Worm (Caenorhabditis elegans) whole organism, L3 larva: ENCODE measurements around the gene anmt-3.

Source experiments
- R02D3.7 ChIP-seq: fragments of 150-350 bp; optimal IDR thresholded peaks from 2 replicates; lab custom pipeline; 2014; ENCODE audit warnings: missing biosample characterization, missing genetic modification characterization
- ZK546.5 ChIP-seq: sonication (generic microtip); optimal IDR thresholded peaks from 2 replicates; lab custom pipeline; 2017; ENCODE audit warnings: missing biosample characterization, missing genetic modification characterization
- aly-2 ChIP-seq: fragments of 150-350 bp; optimal IDR thresholded peaks from 2 replicates; lab custom pipeline; 2014; ENCODE audit warnings: missing biosample characterization, missing genetic modification characterization
- ceh-28 ChIP-seq: fragments of 150-350 bp; optimal IDR thresholded peaks from 2 replicates; lab custom pipeline; 2014; ENCODE audit warnings: missing biosample characterization, missing genetic modification reagents, missing genetic modification characterization
- ceh-82 ChIP-seq: fragments of 150-350 bp; optimal IDR thresholded peaks from 2 replicates; lab custom pipeline; 2014; ENCODE audit warnings: missing biosample characterization, missing genetic modification characterization
- ceh-9 ChIP-seq: sonication (generic microtip); optimal IDR thresholded peaks from 2 replicates; lab custom pipeline; 2018; ENCODE audit warnings: missing biosample characterization, missing genetic modification characterization
- egl-27 ChIP-seq: sonication (generic microtip); optimal IDR thresholded peaks from 4 replicates; lab custom pipeline; 2017; ENCODE audit warnings: missing biosample characterization, missing genetic modification reagents, missing genetic modification characterization
- egl-5 ChIP-seq: fragments of 150-350 bp; optimal IDR thresholded peaks from 2 replicates; lab custom pipeline; 2017; ENCODE audit warnings: missing biosample characterization, missing genetic modification reagents, missing genetic modification characterization, inconsistent platforms
- elt-2 ChIP-seq: sonication (generic microtip); optimal IDR thresholded peaks from 2 replicates; lab custom pipeline; 2016; ENCODE audit warnings: missing genetic modification reagents, mild to moderate bottlenecking, missing genetic modification characterization, missing compliant biosample characterization
- elt-3 ChIP-seq, 3 experiments: fragments of 150-350 bp in 1 of 3; sonication (generic microtip) in 2 of 3; optimal IDR thresholded peaks; 2 replicates in 2 of 3; 4 replicates in 1 of 3; lab custom pipeline; 2014 to 2017; ENCODE audit warnings: missing biosample characterization in 3 of 3, missing genetic modification characterization in 3 of 3
- eor-1 ChIP-seq, 2 experiments: fragments of 150-350 bp; optimal IDR thresholded peaks; 2 replicates each; lab custom pipeline; 2014 to 2018; ENCODE audit warnings: missing biosample characterization in 2 of 2, missing genetic modification characterization in 2 of 2
- fkh-10 ChIP-seq: sonication (generic microtip); optimal IDR thresholded peaks from 2 replicates; lab custom pipeline; 2017; ENCODE audit warnings: missing biosample characterization, missing genetic modification reagents, missing genetic modification characterization
- fkh-2 ChIP-seq: fragments of 150-350 bp; optimal IDR thresholded peaks from 2 replicates; lab custom pipeline; 2014; ENCODE audit warnings: missing biosample characterization, missing genetic modification reagents, missing genetic modification characterization
- hmg-11 ChIP-seq: sonication (generic microtip); optimal IDR thresholded peaks from 2 replicates; lab custom pipeline; 2016; ENCODE audit warnings: missing genetic modification characterization, missing compliant biosample characterization
- jun-1 ChIP-seq: fragments of 150-350 bp; optimal IDR thresholded peaks from 2 replicates; lab custom pipeline; 2014; ENCODE audit warnings: missing biosample characterization, missing genetic modification reagents, missing genetic modification characterization
- lin-15B ChIP-seq: fragments of 150-350 bp; optimal IDR thresholded peaks from 2 replicates; lab custom pipeline; 2014; ENCODE audit warnings: missing biosample characterization, missing genetic modification characterization
- lin-39 ChIP-seq: fragments of 150-350 bp; optimal IDR thresholded peaks from 2 replicates; lab custom pipeline; 2018; ENCODE audit warnings: missing biosample characterization, missing genetic modification reagents, missing genetic modification characterization
- lsy-12 ChIP-seq: sonication (generic microtip); optimal IDR thresholded peaks from 2 replicates; lab custom pipeline; 2016; ENCODE audit warnings: mild to moderate bottlenecking, missing genetic modification characterization, missing compliant biosample characterization
- mdl-1 ChIP-seq: fragments of 150-350 bp; optimal IDR thresholded peaks from 2 replicates; lab custom pipeline; 2014; ENCODE audit warnings: missing biosample characterization, missing genetic modification characterization
- mml-1 ChIP-seq: fragments of 150-350 bp; sonication (generic microtip); optimal IDR thresholded peaks from 3 replicates; lab custom pipeline; 2014; ENCODE audit warnings: missing biosample characterization, missing genetic modification characterization
- nfya-1 ChIP-seq: sonication (generic microtip); optimal IDR thresholded peaks from 2 replicates; lab custom pipeline; 2017; ENCODE audit warnings: missing genetic modification characterization, mild to moderate bottlenecking, missing compliant biosample characterization, antibody characterized with exemption, moderate library complexity; ENCODE audit not compliant: insufficient read depth
- nhr-11 ChIP-seq: fragments of 150-350 bp; optimal IDR thresholded peaks from 2 replicates; lab custom pipeline; 2014; ENCODE audit warnings: missing biosample characterization, missing genetic modification characterization
- nhr-23 ChIP-seq: fragments of 150-350 bp; optimal IDR thresholded peaks from 2 replicates; lab custom pipeline; 2014; ENCODE audit warnings: missing biosample characterization, missing genetic modification reagents, missing genetic modification characterization
- nhr-25 ChIP-seq: sonication (generic microtip); optimal IDR thresholded peaks from 2 replicates; lab custom pipeline; 2017; ENCODE audit warnings: missing biosample characterization, missing genetic modification characterization
- nhr-43 ChIP-seq: sonication (generic microtip); optimal IDR thresholded peaks from 2 replicates; lab custom pipeline; 2016; ENCODE audit warnings: mild to moderate bottlenecking, missing genetic modification characterization, missing compliant biosample characterization; ENCODE audit not compliant: poor library complexity, severe bottlenecking
- nhr-67 ChIP-seq: fragments of 150-350 bp; optimal IDR thresholded peaks from 2 replicates; lab custom pipeline; 2014; ENCODE audit warnings: missing biosample characterization, missing genetic modification characterization
- nhr-76 ChIP-seq: fragments of 150-350 bp; sonication (generic microtip); optimal IDR thresholded peaks from 5 replicates; lab custom pipeline; 2014; ENCODE audit warnings: missing biosample characterization, missing genetic modification characterization
- pha-4 ChIP-seq: fragments of 150-350 bp; optimal IDR thresholded peaks from 2 replicates; lab custom pipeline; 2014; ENCODE audit warnings: missing biosample characterization, missing genetic modification reagents, missing genetic modification characterization
- pqm-1 ChIP-seq: fragments of 150-350 bp; optimal IDR thresholded peaks from 2 replicates; lab custom pipeline; 2017; ENCODE audit warnings: missing biosample characterization, missing genetic modification characterization, inconsistent platforms
- skn-1 ChIP-seq: fragments of 150-350 bp; optimal IDR thresholded peaks from 2 replicates; lab custom pipeline; 2014; ENCODE audit warnings: missing biosample characterization, missing genetic modification characterization
- snpc-4 ChIP-seq: fragments of 150-350 bp; optimal IDR thresholded peaks from 2 replicates; lab custom pipeline; 2014; ENCODE audit warnings: missing biosample characterization, missing genetic modification characterization
- tbx-2 ChIP-seq: sonication (generic microtip); optimal IDR thresholded peaks from 2 replicates; lab custom pipeline; 2016; ENCODE audit warnings: mild to moderate bottlenecking, missing genetic modification characterization, missing compliant biosample characterization
- unc-39 ChIP-seq: sonication (generic microtip); optimal IDR thresholded peaks from 4 replicates; lab custom pipeline; 2017; ENCODE audit warnings: missing biosample characterization, missing genetic modification characterization
- unc-62 ChIP-seq: fragments of 150-350 bp; sonication (generic microtip); optimal IDR thresholded peaks from 4 replicates; lab custom pipeline; 2014; ENCODE audit warnings: missing biosample characterization, missing genetic modification reagents, missing genetic modification characterization
- zag-1 ChIP-seq: fragments of 150-350 bp; optimal IDR thresholded peaks from 2 replicates; lab custom pipeline; 2014; ENCODE audit warnings: missing biosample characterization, missing genetic modification characterization
- ztf-11 ChIP-seq: fragments of 150-350 bp; optimal IDR thresholded peaks from 2 replicates; lab custom pipeline; 2014; ENCODE audit warnings: missing biosample characterization, missing genetic modification characterization
- ztf-4 ChIP-seq: fragments of 150-350 bp; optimal IDR thresholded peaks from 2 replicates; lab custom pipeline; 2014; ENCODE audit warnings: missing biosample characterization, missing genetic modification characterization

The anmt-3 gene

DNA sequence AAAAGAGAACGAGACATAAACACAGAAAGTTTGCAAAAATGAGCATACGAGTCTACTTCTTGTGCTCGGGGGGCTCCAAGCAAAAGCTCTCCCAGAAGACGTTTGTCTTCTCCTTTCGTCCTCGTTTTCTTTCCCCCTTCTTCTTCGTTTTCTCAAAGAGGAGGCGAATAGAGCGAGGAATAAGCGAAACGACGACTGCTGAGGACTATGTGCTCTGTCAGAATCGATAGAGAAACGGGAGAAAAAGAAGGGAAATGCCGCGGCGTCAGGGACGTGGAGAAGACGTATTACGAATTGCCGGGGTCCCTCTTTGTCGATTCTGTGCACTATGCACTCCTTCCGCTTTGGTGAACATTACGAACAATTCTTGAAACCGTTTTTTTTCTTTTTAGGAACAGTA lies 20.3 kb upstream of the anmt-3 start:
- TF ChIP-seq tbx-2 (tag; lab: Kevin White, UChicago) (no peak), elt-3 (tag; optimal IDR thresholded peaks at IDR 0.05; lab: Kevin White, UChicago) (no peak), aly-2 (no peak), zag-1 (tag; lab: Kevin White, UChicago) (no peak), eor-1 (tag; optimal IDR thresholded peaks at IDR 0.05; lab: Kevin White, UChicago) (no peak), egl-5 (tag; lab: Kevin White, UChicago) (no peak), R02D3.7 (tag; lab: Kevin White, UChicago) (no peak), nhr-11 (tag; lab: Kevin White, UChicago) (no peak), lin-15B (no peak), ceh-28 (tag; lab: Kevin White, UChicago) (no peak), fkh-10 (GFP tag; lab: Kevin White, UChicago) (no peak), hmg-11 (tag; lab: Kevin White, UChicago) (peak; percentile 48), nhr-76 (no peak), ZK546.5 (no peak), nhr-23 (tag; lab: Kevin White, UChicago) (no peak), fkh-2 (tag; lab: Kevin White, UChicago) (no peak), ceh-9 (tag; lab: Kevin White, UChicago) (no peak), nhr-25 (tag; lab: Kevin White, UChicago) (no peak), snpc-4 (peak; percentile 5), elt-2 (no peak), ztf-4 (tag; lab: Kevin White, UChicago) (no peak), egl-27 (tag; lab: Kevin White, UChicago) (no peak), nhr-67 (tag; lab: Kevin White, UChicago) (no peak), pha-4 (no peak), lsy-12 (tag; lab: Kevin White, UChicago) (no peak), nhr-43 (tag; lab: Kevin White, UChicago) (no peak), nfya-1 (peak; percentile 60), ztf-11 (tag; lab: Kevin White, UChicago) (no peak), unc-39 (no peak), unc-62 (GFP tag; lab: Kevin White, UChicago) (no peak), pqm-1 (tag; lab: Kevin White, UChicago) (no peak), skn-1 (tag; lab: Kevin White, UChicago) (no peak), lin-39 (tag; lab: Kevin White, UChicago) (peak; percentile 59)
- TF ChIP-seq, all 47 proteins: peak for 4

DNA sequence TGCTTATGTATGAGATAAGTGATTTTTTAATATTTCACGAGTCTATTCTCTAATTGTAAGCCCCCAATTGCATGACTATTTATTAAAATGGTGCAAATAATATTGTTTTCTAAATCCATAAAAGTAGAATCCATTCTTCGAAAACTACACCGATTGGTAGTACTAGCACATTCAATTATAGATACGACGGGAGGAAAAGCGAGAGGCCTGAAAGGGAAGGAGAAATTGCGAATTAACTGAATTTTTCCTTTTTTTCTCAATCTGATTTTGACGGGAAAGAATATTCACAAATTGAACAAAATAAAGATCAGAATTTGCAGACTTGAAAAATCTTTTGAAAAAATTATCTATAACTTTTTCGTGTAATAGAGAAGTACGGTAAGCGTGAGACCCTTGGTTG lies 19.1 kb upstream of the anmt-3 start:
- TF ChIP-seq mdl-1 (tag; lab: Kevin White, UChicago) (no peak), fkh-10 (GFP tag; lab: Kevin White, UChicago) (peak; percentile 62)

DNA sequence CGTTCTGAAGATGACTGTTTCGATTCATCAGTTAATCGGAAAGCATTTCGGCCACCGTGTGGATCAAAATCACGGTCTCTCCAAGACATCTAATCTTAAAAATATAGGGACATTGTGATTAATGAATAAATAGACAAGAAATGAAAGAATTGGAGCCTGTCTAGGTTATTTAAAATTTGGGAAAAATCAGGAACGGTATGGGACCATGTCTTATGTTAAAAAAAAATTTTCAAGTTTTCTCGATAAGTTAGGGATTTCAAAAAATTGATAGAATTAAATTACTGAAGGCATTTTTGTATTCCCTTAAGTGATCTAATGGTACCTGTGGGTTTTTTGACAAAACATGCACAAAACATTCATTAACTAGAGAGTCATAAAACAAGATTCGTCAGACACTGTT lies 18.0 kb upstream of the anmt-3 start, which contains the start of gene unc-41:
Gene unc-41 (minus strand): TSS at position 101 of the 400 bp plus-strand sequence.
- TF ChIP-seq lsy-12 (tag; lab: Kevin White, UChicago): no peak
- no peak for TF ChIP-seq zag-1 (tag; lab: Kevin White, UChicago)
- no peak for TF ChIP-seq pqm-1 (tag; lab: Kevin White, UChicago)
- no peak for TF ChIP-seq jun-1
- TF ChIP-seq egl-27 (tag; lab: Kevin White, UChicago): no peak
- TF ChIP-seq lin-15B: no peak
- TF ChIP-seq ztf-4 (tag; lab: Kevin White, UChicago): no peak
- no peak for TF ChIP-seq mml-1 (tag; lab: Kevin White, UChicago)
- TF ChIP-seq unc-39: no peak

- TF ChIP-seq egl-5 (tag; lab: Kevin White, UChicago): no peak
- peak; percentile 72 for TF ChIP-seq fkh-10 (GFP tag; lab: Kevin White, UChicago)
- TF ChIP-seq nfya-1: peak; percentile 46
- no peak for TF ChIP-seq ztf-4 (tag; lab: Kevin White, UChicago)
- peak; percentile 1 for TF ChIP-seq lin-39 (tag; lab: Kevin White, UChicago)
- TF ChIP-seq R02D3.7 (tag; lab: Kevin White, UChicago): no peak
- TF ChIP-seq ceh-82 (tag; lab: Kevin White, UChicago): no peak
These were observed 16.1 kb upstream of the anmt-3 start for ce11 chrV:9974264-9974663.
